Worm (Caenorhabditis elegans): ENCODE results near the gene K10D11.2.

Gene K10D11.2

ce11 chrIV:13028746-13029673 lies 50.2 kb downstream of the K10D11.2 start:
- peak; percentile 79 for TF ChIP-seq ceh-34 (tag; optimal IDR thresholded peaks at IDR 0.05)
- no peak for TF ChIP-seq nhr-11 (tag; optimal IDR thresholded peaks at IDR 0.05)
- no peak for TF ChIP-seq pha-2 (tag; optimal IDR thresholded peaks at IDR 0.05)

DNA sequence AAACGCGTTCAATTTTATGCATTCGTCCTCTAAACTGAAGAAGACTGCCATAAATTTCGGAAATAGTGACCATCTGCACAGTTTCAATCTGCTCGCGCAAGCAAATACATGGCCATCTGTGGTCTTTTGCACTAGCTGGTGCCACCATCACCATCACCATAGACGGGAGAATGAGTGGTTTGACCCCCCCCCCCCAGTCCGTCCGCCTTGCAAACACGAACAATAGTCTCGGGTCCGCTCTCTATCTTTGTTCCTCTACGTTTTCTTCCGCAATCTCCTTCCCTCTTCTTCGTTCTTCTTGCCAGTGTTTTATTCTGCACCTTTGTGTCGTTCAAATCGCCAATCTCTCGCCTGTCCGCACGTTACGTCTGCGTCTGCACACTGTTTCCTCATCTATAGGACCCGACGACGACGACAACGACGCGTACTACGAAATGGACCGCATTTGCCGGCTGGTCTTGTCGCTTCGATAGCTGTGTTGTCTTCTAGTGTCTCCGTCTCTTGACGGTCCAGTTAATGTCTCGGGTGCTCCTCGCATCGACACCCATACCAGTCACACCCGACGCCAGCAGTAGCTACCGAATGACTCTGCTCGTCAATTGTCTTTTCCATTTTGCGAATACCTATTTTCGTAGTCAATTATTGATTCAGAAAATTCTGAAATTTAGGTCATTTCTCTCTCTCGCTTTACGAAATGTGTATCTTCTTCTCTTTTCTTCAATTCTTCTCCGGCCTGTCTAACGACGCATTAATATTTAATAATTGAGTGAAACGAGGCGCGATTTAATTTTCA lies 51.1 kb downstream of the K10D11.2 start:
- TF ChIP-seq gmeb-2 (tag; optimal IDR thresholded peaks at IDR 0.05): no peak
- TF ChIP-seq tbx-2 (tag; optimal IDR thresholded peaks at IDR 0.05): peak; percentile 35
- peak; percentile 41 for TF ChIP-seq madf-2 (tag; optimal IDR thresholded peaks at IDR 0.05)
- peak; percentile 33 for TF ChIP-seq C08G9.2 (tag; optimal IDR thresholded peaks at IDR 0.05)
- TF ChIP-seq sox-2 (GFP tag; IDR thresholded peaks at IDR 0.05): peak; percentile 80
- no peak for TF ChIP-seq hlh-15 (tag; optimal IDR thresholded peaks at IDR 0.05)
- TF ChIP-seq fax-1 (tag; optimal IDR thresholded peaks at IDR 0.05): peak; percentile 40
- no peak for TF ChIP-seq zip-5 (tag; optimal IDR thresholded peaks at IDR 0.05)
- peak; percentile 47 for TF ChIP-seq dve-1 (tag; optimal IDR thresholded peaks at IDR 0.05)
- peak; percentile 11 for TF ChIP-seq hlh-30 (tag; optimal IDR thresholded peaks at IDR 0.05; ENCODE audit: insufficient read depth)
- no peak for TF ChIP-seq fkh-6 (tag; optimal IDR thresholded peaks at IDR 0.05)
- TF ChIP-seq rnt-1 (tag; optimal IDR thresholded peaks at IDR 0.05): peak; percentile 45
- TF ChIP-seq ceh-19 (GFP tag; optimal IDR thresholded peaks at IDR 0.05): peak; percentile 71
- TF ChIP-seq npax-4 (tag; optimal IDR thresholded peaks at IDR 0.05): no peak
- TF ChIP-seq ceh-34 (tag; optimal IDR thresholded peaks at IDR 0.05): peak; percentile 41
- TF ChIP-seq unc-55 (GFP tag; optimal IDR thresholded peaks at IDR 0.05): peak; percentile 11
- no peak for TF ChIP-seq lin-11 (tag; optimal IDR thresholded peaks at IDR 0.05)
- peak; percentile 83 for TF ChIP-seq ceh-31 (tag; optimal IDR thresholded peaks at IDR 0.05)
- TF ChIP-seq eyg-1 (tag; optimal IDR thresholded peaks at IDR 0.05): no peak
- TF ChIP-seq nfya-1 (tag; optimal IDR thresholded peaks at IDR 0.05): peak; percentile 47
- TF ChIP-seq T23F11.4 (GFP tag; optimal IDR thresholded peaks at IDR 0.05): no peak
- no peak for TF ChIP-seq Y22D7AL.16 (tag; optimal IDR thresholded peaks at IDR 0.05)
- peak; percentile 66 for TF ChIP-seq hlh-6 (tag; optimal IDR thresholded peaks at IDR 0.05)
- no peak for TF ChIP-seq ceh-22 (tag; optimal IDR thresholded peaks at IDR 0.05)
- TF ChIP-seq ceh-45 (GFP tag; IDR thresholded peaks at IDR 0.05): no peak
- peak; percentile 32 for TF ChIP-seq che-1 (tag; optimal IDR thresholded peaks at IDR 0.05)
- no peak for TF ChIP-seq unc-3 (GFP tag; conservative IDR thresholded peaks at IDR 0.05)
- TF ChIP-seq unc-3 (tag; optimal IDR thresholded peaks at IDR 0.05): no peak
- TF ChIP-seq mec-3 (tag; optimal IDR thresholded peaks at IDR 0.05; ENCODE audit: borderline replicate concordance): no peak
- TF ChIP-seq tbx-7 (tag; optimal IDR thresholded peaks at IDR 0.05): no peak
- peak; percentile 16 for TF ChIP-seq unc-86 (tag; optimal IDR thresholded peaks at IDR 0.05)
- TF ChIP-seq ref-2 (tag; optimal IDR thresholded peaks at IDR 0.05): peak; percentile 59
- peak; percentile 16 for TF ChIP-seq ceh-2 (tag; optimal IDR thresholded peaks at IDR 0.05)
- no peak for TF ChIP-seq fkh-10 (GFP tag; optimal IDR thresholded peaks at IDR 0.05)
- no peak for TF ChIP-seq ama-1 (optimal IDR thresholded peaks at IDR 0.05)
- no peak for TF ChIP-seq syd-9 (tag; optimal IDR thresholded peaks at IDR 0.05)
- TF ChIP-seq unc-42 (tag; optimal IDR thresholded peaks at IDR 0.05): peak; percentile 4
- TF ChIP-seq sdc-2 (tag; optimal IDR thresholded peaks at IDR 0.05): peak; percentile 49
- no peak for TF ChIP-seq ceh-18 (tag; optimal IDR thresholded peaks at IDR 0.05)
- peak; percentile 1 for TF ChIP-seq elt-2 (tag; optimal IDR thresholded peaks at IDR 0.05)
- no peak for TF ChIP-seq pha-2 (tag; optimal IDR thresholded peaks at IDR 0.05)
